Worm (Caenorhabditis elegans) whole organism, L4 larva: ENCODE data around the gene Y48E1C.4.

Experiments
- D1046.2 ChIP-seq: fragments of 200-800 bp; sonication (Bioruptor generic); IDR thresholded peaks from 2 replicates; pipeline ENCODE4 v1.3.6; 2022; ENCODE audit warnings: missing genetic modification characterization, missing compliant biosample characterization
- F44E2.7 ChIP-seq: fragments of 200-800 bp; sonication (Bioruptor generic); IDR thresholded peaks from 2 replicates; pipeline ENCODE4 v2.1.2; 2022; ENCODE audit warnings: missing genetic modification characterization, missing compliant biosample characterization
- Y48G9A.11 ChIP-seq: fragments of 200-800 bp; sonication (Bioruptor generic); IDR thresholded peaks from 2 replicates; pipeline ENCODE4 v1.3.6; 2022; ENCODE audit warnings: missing genetic modification reagents, missing genetic modification characterization, missing compliant biosample characterization
- Y75B8A.6 ChIP-seq: fragments of 200-800 bp; sonication (Bioruptor generic); IDR thresholded peaks from 2 replicates; pipeline ENCODE4 v1.3.6; 2022; ENCODE audit warnings: missing genetic modification reagents, missing genetic modification characterization, missing compliant biosample characterization
- ZK546.5 ChIP-seq, 2 experiments: sonication (generic microtip); optimal IDR thresholded peaks; 2 replicates each; lab custom pipeline; 2017; ENCODE audit warnings: missing biosample characterization in 2 of 2, missing genetic modification characterization in 2 of 2
- aha-1 ChIP-seq: fragments of 150-350 bp; peaks from one replicate; lab custom pipeline; 2014; ENCODE audit warnings: missing biosample characterization, missing genetic modification characterization
- aly-2 ChIP-seq: sonication (generic microtip); optimal IDR thresholded peaks from 2 replicates; lab custom pipeline; 2018; ENCODE audit warnings: missing biosample characterization, missing genetic modification characterization
- ceh-20 ChIP-seq: fragments of 200-800 bp; sonication (Bioruptor generic); IDR thresholded peaks from 2 replicates; pipeline ENCODE4 v1.3.6; 2022; ENCODE audit warnings: missing genetic modification reagents, missing genetic modification characterization, missing compliant biosample characterization
- ceh-28 ChIP-seq: fragments of 150-350 bp; optimal IDR thresholded peaks from 2 replicates; lab custom pipeline; 2014; ENCODE audit warnings: missing biosample characterization, missing genetic modification reagents, missing genetic modification characterization
- ceh-44 ChIP-seq: fragments of 200-800 bp; sonication (Bioruptor generic); IDR thresholded peaks from 2 replicates; pipeline ENCODE4 v1.3.6; 2022; ENCODE audit warnings: missing genetic modification reagents, missing genetic modification characterization, missing compliant biosample characterization
- ceh-62 ChIP-seq: sonication (generic microtip); optimal IDR thresholded peaks from 2 replicates; lab custom pipeline; 2017; ENCODE audit warnings: missing biosample characterization, missing genetic modification characterization
- daf-12 ChIP-seq: fragments of 150-350 bp; optimal IDR thresholded peaks from 2 replicates; lab custom pipeline; 2014; ENCODE audit warnings: missing biosample characterization, missing genetic modification reagents, missing genetic modification characterization
- daf-16 ChIP-seq, 3 experiments: sonication (generic microtip); optimal IDR thresholded peaks; 2 replicates each; lab custom pipeline; 2016 to 2017; ENCODE audit warnings: missing genetic modification characterization in 3 of 3, missing genetic modification reagents in 3 of 3, mild to moderate bottlenecking in 2 of 3, missing compliant biosample characterization in 2 of 3, missing biosample characterization in 1 of 3, moderate library complexity in 1 of 3
- dmd-6 ChIP-seq: fragments of 200-800 bp; sonication (Bioruptor generic); IDR thresholded peaks from 2 replicates; pipeline ENCODE4 v1.3.6; 2022; ENCODE audit warnings: missing genetic modification reagents, missing genetic modification characterization, missing compliant biosample characterization
- hif-1 ChIP-seq, 2 experiments: sonication (generic microtip); optimal IDR thresholded peaks; 2 replicates each; lab custom pipeline; 2016 to 2017; ENCODE audit warnings: missing compliant biosample characterization in 2 of 2, missing genetic modification characterization in 2 of 2, missing genetic modification reagents in 2 of 2, missing genotype in 2 of 2, mild to moderate bottlenecking in 1 of 2
- hlh-11 ChIP-seq: fragments of 200-800 bp; sonication (Bioruptor generic); optimal IDR thresholded peaks from 2 replicates; lab custom pipeline; 2018; ENCODE audit warnings: mild to moderate bottlenecking, missing genetic modification characterization, missing compliant biosample characterization
- hlh-30 ChIP-seq: sonication (generic microtip); optimal IDR thresholded peaks from 2 replicates; lab custom pipeline; 2017; ENCODE audit warnings: antibody characterized with exemption, mild to moderate bottlenecking, missing genetic modification characterization, missing compliant biosample characterization; ENCODE audit not compliant: insufficient read depth
- hmg-1.1 ChIP-seq: fragments of 200-800 bp; sonication (Bioruptor generic); IDR thresholded peaks from 2 replicates; pipeline ENCODE4 v1.3.6; 2022; ENCODE audit warnings: missing genetic modification reagents, missing genetic modification characterization, missing compliant biosample characterization
- lin-1 ChIP-seq: fragments of 200-800 bp; sonication (Bioruptor generic); IDR thresholded peaks from 2 replicates; pipeline ENCODE4 v1.3.6; 2022; ENCODE audit warnings: missing genetic modification reagents, missing genetic modification characterization, missing compliant biosample characterization
- lin-13 ChIP-seq: fragments of 150-350 bp; optimal IDR thresholded peaks from 2 replicates; lab custom pipeline; 2014; ENCODE audit warnings: missing biosample characterization, missing genetic modification reagents, missing genetic modification characterization
- lin-15B ChIP-seq: fragments of 150-350 bp; sonication (generic microtip); optimal IDR thresholded peaks from 3 replicates; lab custom pipeline; 2014; ENCODE audit warnings: missing biosample characterization, missing genetic modification characterization
- lin-29 ChIP-seq: fragments of 200-800 bp; sonication (Bioruptor generic); IDR thresholded peaks from 2 replicates; pipeline ENCODE4 v1.3.6; 2022; ENCODE audit warnings: missing genetic modification reagents, missing genetic modification characterization, missing compliant biosample characterization
- lin-38 ChIP-seq: fragments of 200-800 bp; sonication (Bioruptor generic); IDR thresholded peaks from 2 replicates; pipeline ENCODE4 v1.3.6; 2022; ENCODE audit warnings: missing genetic modification reagents, missing genetic modification characterization, missing compliant biosample characterization
- lir-3 ChIP-seq: sonication (generic microtip); optimal IDR thresholded peaks from 2 replicates; lab custom pipeline; 2016; ENCODE audit warnings: mild to moderate bottlenecking, missing genetic modification characterization, missing compliant biosample characterization
- madf-5 ChIP-seq, 2 experiments: fragments of 200-800 bp; sonication (Bioruptor generic); IDR thresholded peaks; 2 replicates each; pipeline ENCODE4 v1.3.6; 2022; ENCODE audit warnings: missing compliant biosample characterization in 2 of 2, missing genetic modification characterization in 2 of 2
- mdl-1 ChIP-seq, 2 experiments: fragments of 150-350 bp in 1 of 2; sonication (generic microtip) in 1 of 2; optimal IDR thresholded peaks; 2 replicates each; lab custom pipeline; 2014 to 2017; ENCODE audit warnings: missing biosample characterization in 2 of 2, missing genetic modification characterization in 2 of 2
- mep-1 ChIP-seq: fragments of 150-350 bp; sonication (generic microtip); optimal IDR thresholded peaks from 3 replicates; lab custom pipeline; 2014; ENCODE audit warnings: missing biosample characterization, missing genetic modification characterization
- mes-2 ChIP-seq: sonication (generic microtip); optimal IDR thresholded peaks from 2 replicates; lab custom pipeline; 2016; ENCODE audit warnings: missing genotype, mild to moderate bottlenecking, missing genetic modification characterization, missing compliant biosample characterization; ENCODE audit not compliant: poor library complexity, severe bottlenecking
- mxl-3 ChIP-seq: fragments of 200-800 bp; sonication (Bioruptor generic); optimal IDR thresholded peaks from 2 replicates; lab custom pipeline; 2018; ENCODE audit warnings: mild to moderate bottlenecking, missing genetic modification characterization, missing compliant biosample characterization
- nhr-102 ChIP-seq: sonication (generic microtip); optimal IDR thresholded peaks from 2 replicates; lab custom pipeline; 2016; ENCODE audit warnings: mild to moderate bottlenecking, missing genetic modification characterization, moderate library complexity, missing compliant biosample characterization
- nhr-11 ChIP-seq: fragments of 150-350 bp; optimal IDR thresholded peaks from 2 replicates; lab custom pipeline; 2014; ENCODE audit warnings: missing biosample characterization, missing genetic modification characterization
- nhr-237 ChIP-seq: sonication (generic microtip); optimal IDR thresholded peaks from 2 replicates; lab custom pipeline; 2017; ENCODE audit warnings: missing biosample characterization, missing genetic modification characterization
- nhr-28 ChIP-seq: fragments of 150-350 bp; optimal IDR thresholded peaks from 2 replicates; lab custom pipeline; 2014; ENCODE audit warnings: missing biosample characterization, missing genetic modification characterization
- nhr-41 ChIP-seq: fragments of 200-800 bp; sonication (Bioruptor generic); IDR thresholded peaks from 2 replicates; pipeline ENCODE4 v1.3.6; 2022; ENCODE audit warnings: missing genetic modification reagents, missing genetic modification characterization, missing compliant biosample characterization
- nhr-48 ChIP-seq: sonication (generic microtip); optimal IDR thresholded peaks from 2 replicates; lab custom pipeline; 2016; ENCODE audit warnings: mild to moderate bottlenecking, missing genetic modification characterization, missing compliant biosample characterization
- nhr-6 ChIP-seq: fragments of 150-350 bp; optimal IDR thresholded peaks from 2 replicates; lab custom pipeline; 2014; ENCODE audit warnings: missing biosample characterization, missing genetic modification characterization
- pha-4 ChIP-seq, 2 experiments: fragments of 150-350 bp in 1 of 2; fragments of 200-800 bp in 1 of 2; sonication (Bioruptor generic) in 1 of 2; IDR thresholded peaks in 1 of 2; optimal IDR thresholded peaks in 1 of 2; 2 replicates each; pipeline versions ENCODE4 v1.3.6 to Lab custom; 2014 to 2022; ENCODE audit warnings: missing genetic modification characterization in 2 of 2, missing genetic modification reagents in 2 of 2, missing biosample characterization in 1 of 2, missing compliant biosample characterization in 1 of 2
- pqm-1 ChIP-seq: sonication (generic microtip); optimal IDR thresholded peaks from 2 replicates; lab custom pipeline; 2017; ENCODE audit warnings: missing biosample characterization, missing genetic modification characterization
- rbr-2 ChIP-seq: sonication (generic microtip); optimal IDR thresholded peaks from 2 replicates; lab custom pipeline; 2016; ENCODE audit warnings: missing genotype, missing genetic modification characterization, missing compliant biosample characterization
- skn-1 ChIP-seq: fragments of 150-350 bp; optimal IDR thresholded peaks from 2 replicates; lab custom pipeline; 2014; ENCODE audit warnings: missing biosample characterization, missing genetic modification characterization
- unc-39 ChIP-seq: sonication (generic microtip); optimal IDR thresholded peaks from 2 replicates; lab custom pipeline; 2017; ENCODE audit warnings: missing biosample characterization, missing genetic modification characterization
- vab-7 ChIP-seq: fragments of 200-800 bp; sonication (Bioruptor generic); IDR thresholded peaks from 2 replicates; pipeline ENCODE4 v1.3.6; 2022; ENCODE audit warnings: missing genetic modification reagents, missing genetic modification characterization, missing compliant biosample characterization
- zfp-2 ChIP-seq: sonication (generic microtip); optimal IDR thresholded peaks from 2 replicates; lab custom pipeline; 2016; ENCODE audit warnings: mild to moderate bottlenecking, missing genetic modification characterization, missing compliant biosample characterization
- zip-2 ChIP-seq: fragments of 150-350 bp; optimal IDR thresholded peaks from 2 replicates; lab custom pipeline; 2014; ENCODE audit warnings: missing biosample characterization, missing genetic modification characterization

The Y48E1C.4 gene

ce11 chrII:13447668-13448067 lies 11.0 kb upstream of the Y48E1C.4 start (continued):
- TF ChIP-seq lin-38 (peak; percentile 94), hif-1 (tag; optimal IDR thresholded peaks at IDR 0.05; lab: Kevin White, UChicago) (peak in 1 of 2 experiments; percentile 70), nhr-11 (peak; percentile 85), zip-2 (no peak), nhr-41 (GFP tag; lab: Robert Waterston, UW) (no peak), nhr-48 (tag; lab: Kevin White, UChicago) (no peak), mes-2 (peak; percentile 84), pha-4 (GFP tag; IDR thresholded peaks at IDR 0.05; lab: Robert Waterston, UW) (peak; percentile 18; the same call in 1 of the 2 replicates), pha-4 (tag; optimal IDR thresholded peaks at IDR 0.05; lab: Kevin White, UChicago) (peak; percentile 89), nhr-237 (tag; lab: Kevin White, UChicago) (no peak), Y75B8A.6 (GFP tag; lab: Robert Waterston, UW) (no peak), lin-1 (GFP tag; lab: Robert Waterston, UW) (0 out of 2 replicates have a peak, but pooled peaks have one; percentile 45), dmd-6 (peak; percentile 78), daf-12 (no peak), Y48G9A.11 (no peak), F44E2.7 (no peak), ceh-28 (tag; lab: Kevin White, UChicago) (no peak), hlh-11 (tag; lab: Kevin White, UChicago) (peak; percentile 99), aha-1 (tag; lab: Kevin White, UChicago) (peak; percentile 98), lin-13 (GFP tag; lab: Kevin White, UChicago) (peak; percentile 79), daf-16 (GFP tag; optimal IDR thresholded peaks at IDR 0.05; lab: Kevin White, UChicago) (peak in 1 of 2 experiments; percentile 15), daf-16 (tag; optimal IDR thresholded peaks at IDR 0.05; lab: Kevin White, UChicago) (peak; percentile 90), lin-29 (no peak), pqm-1 (tag; lab: Kevin White, UChicago) (peak; percentile 43), unc-39 (tag; lab: Kevin White, UChicago) (no peak), skn-1 (tag; lab: Kevin White, UChicago) (no peak), ceh-20 (GFP tag; lab: Robert Waterston, UW) (peak; percentile 62), ceh-62 (no peak), hmg-1.1 (GFP tag; lab: Robert Waterston, UW) (peak; percentile 77), rbr-2 (tag; lab: Kevin White, UChicago) (peak; percentile 59), ceh-44 (GFP tag; lab: Robert Waterston, UW) (no peak), lir-3 (no peak), nhr-6 (peak; percentile 74), zfp-2 (tag; lab: Kevin White, UChicago) (no peak), hlh-30 (tag; lab: Kevin White, UChicago) (peak; percentile 99), mdl-1 (tag; optimal IDR thresholded peaks at IDR 0.05; lab: Kevin White, UChicago) (peak in 1 of 2 experiments; percentile 76), madf-5 (GFP tag; IDR thresholded peaks at IDR 0.05; lab: Robert Waterston, UW) (no peak), ZK546.5 (tag; optimal IDR thresholded peaks at IDR 0.05; lab: Kevin White, UChicago) (no peak), vab-7 (GFP tag; lab: Robert Waterston, UW) (0 out of 2 replicates have a peak, but pooled peaks have one; percentile 19), nhr-102 (tag; lab: Kevin White, UChicago) (peak; percentile 36), nhr-28 (tag; lab: Kevin White, UChicago) (peak; percentile 92), mxl-3 (peak; percentile 6), D1046.2 (no peak), aly-2 (no peak), mep-1 (peak; percentile 88), lin-15B (tag; lab: Kevin White, UChicago) (peak; percentile 47)
